Worm (Caenorhabditis elegans) whole organism, L4 larva: ENCODE results near the gene F13A7.14.
A peak's percentile ranks its signal among the peaks of the same experiment; 100 is the strongest.

Source experiments
- F37D6.2 ChIP-seq: sonication (generic microtip); optimal IDR thresholded peaks from 2 replicates; lab custom pipeline; 2016; ENCODE audit warnings: mild to moderate bottlenecking, missing genetic modification characterization, missing compliant biosample characterization
- F44E2.7 ChIP-seq: fragments of 200-800 bp; sonication (Bioruptor generic); IDR thresholded peaks from 2 replicates; pipeline ENCODE4 v2.1.2; 2022; ENCODE audit warnings: missing genetic modification characterization, missing compliant biosample characterization
- T20F7.1 ChIP-seq: fragments of 200-800 bp; sonication (Bioruptor generic); optimal IDR thresholded peaks from 2 replicates; lab custom pipeline; 2018; ENCODE audit warnings: mild to moderate bottlenecking, missing genetic modification characterization, missing compliant biosample characterization
- T26A8.4 ChIP-seq: fragments of 200-800 bp; sonication (Bioruptor generic); IDR thresholded peaks from 2 replicates; pipeline ENCODE4 v1.3.6; 2022; ENCODE audit warnings: missing genetic modification characterization, missing compliant biosample characterization
- Y105C5A.15 ChIP-seq: fragments of 200-800 bp; sonication (Bioruptor generic); IDR thresholded peaks from 2 replicates; pipeline ENCODE4 v1.3.6; 2022; ENCODE audit warnings: missing genetic modification characterization, missing compliant biosample characterization
- Y75B8A.6 ChIP-seq: fragments of 200-800 bp; sonication (Bioruptor generic); IDR thresholded peaks from 2 replicates; pipeline ENCODE4 v1.3.6; 2022; ENCODE audit warnings: missing genetic modification reagents, missing genetic modification characterization, missing compliant biosample characterization
- ZK546.5 ChIP-seq, 2 experiments: sonication (generic microtip); optimal IDR thresholded peaks; 2 replicates each; lab custom pipeline; 2017; ENCODE audit warnings: missing biosample characterization in 2 of 2, missing genetic modification characterization in 2 of 2
- aha-1 ChIP-seq: fragments of 150-350 bp; peaks from one replicate; lab custom pipeline; 2014; ENCODE audit warnings: missing biosample characterization, missing genetic modification characterization
- arid-1 ChIP-seq: fragments of 200-800 bp; sonication (Bioruptor generic); conservative IDR thresholded peaks from 2 replicates; pipeline ENCODE4 v1.3.6; 2022; ENCODE audit warnings: missing genetic modification reagents, missing genetic modification characterization, missing compliant biosample characterization
- cey-2 ChIP-seq: sonication (generic microtip); optimal IDR thresholded peaks from 3 replicates; lab custom pipeline; 2017; ENCODE audit warnings: missing genetic modification characterization, mild to moderate bottlenecking, missing compliant biosample characterization, antibody characterized with exemption, borderline replicate concordance; ENCODE audit not compliant: insufficient read depth
- ctbp-1 ChIP-seq: fragments of 200-800 bp; sonication (Bioruptor generic); IDR thresholded peaks from 2 replicates; pipeline ENCODE4 v1.3.6; 2022; ENCODE audit warnings: missing genetic modification reagents, missing genetic modification characterization, missing compliant biosample characterization
- daf-16 ChIP-seq, 3 experiments: sonication (generic microtip); optimal IDR thresholded peaks; 2 replicates each; lab custom pipeline; 2016 to 2017; ENCODE audit warnings: missing genetic modification characterization in 3 of 3, missing genetic modification reagents in 3 of 3, mild to moderate bottlenecking in 2 of 3, missing compliant biosample characterization in 2 of 3, missing biosample characterization in 1 of 3, moderate library complexity in 1 of 3
- daf-19 ChIP-seq: fragments of 200-800 bp; sonication (Bioruptor generic); conservative IDR thresholded peaks from 2 replicates; pipeline ENCODE4 v1.3.6; 2022; ENCODE audit warnings: missing genetic modification characterization, missing compliant biosample characterization
- daf-8 ChIP-seq: fragments of 200-800 bp; sonication (Bioruptor generic); IDR thresholded peaks from 2 replicates; pipeline ENCODE4 v1.3.6; 2022; ENCODE audit warnings: missing genetic modification characterization, missing compliant biosample characterization
- dmd-6 ChIP-seq: fragments of 200-800 bp; sonication (Bioruptor generic); IDR thresholded peaks from 2 replicates; pipeline ENCODE4 v1.3.6; 2022; ENCODE audit warnings: missing genetic modification reagents, missing genetic modification characterization, missing compliant biosample characterization
- dmd-9 ChIP-seq: fragments of 200-800 bp; sonication (Bioruptor generic); IDR thresholded peaks from 2 replicates; pipeline ENCODE4 v1.3.6; 2022; ENCODE audit warnings: missing genetic modification reagents, missing genetic modification characterization, missing compliant biosample characterization
- dpl-1 ChIP-seq: fragments of 150-350 bp; optimal IDR thresholded peaks from 2 replicates; lab custom pipeline; 2014; ENCODE audit warnings: missing biosample characterization, missing genetic modification reagents, missing genetic modification characterization
- duxl-1 ChIP-seq: sonication (generic microtip); optimal IDR thresholded peaks from 2 replicates; lab custom pipeline; 2016; ENCODE audit warnings: mild to moderate bottlenecking, missing genetic modification characterization, moderate library complexity, missing compliant biosample characterization; ENCODE audit not compliant: poor library complexity
- egl-27 ChIP-seq: sonication (generic microtip); optimal IDR thresholded peaks from 3 replicates; lab custom pipeline; 2017; ENCODE audit warnings: missing biosample characterization, missing genetic modification reagents, missing genetic modification characterization
- egl-43 ChIP-seq: fragments of 200-800 bp; sonication (Bioruptor generic); IDR thresholded peaks from 2 replicates; pipeline ENCODE4 v1.3.6; 2022; ENCODE audit warnings: missing genetic modification reagents, missing genetic modification characterization, missing compliant biosample characterization
- fkh-10 ChIP-seq: fragments of 150-350 bp; optimal IDR thresholded peaks from 2 replicates; lab custom pipeline; 2014; ENCODE audit warnings: missing biosample characterization, missing genetic modification reagents, missing genetic modification characterization
- fos-1 ChIP-seq: fragments of 150-350 bp; optimal IDR thresholded peaks from 2 replicates; lab custom pipeline; 2014; ENCODE audit warnings: missing biosample characterization, missing genetic modification characterization
- hif-1 ChIP-seq, 2 experiments: sonication (generic microtip); optimal IDR thresholded peaks; 2 replicates each; lab custom pipeline; 2016 to 2017; ENCODE audit warnings: missing compliant biosample characterization in 2 of 2, missing genetic modification characterization in 2 of 2, missing genetic modification reagents in 2 of 2, missing genotype in 2 of 2, mild to moderate bottlenecking in 1 of 2
- hlh-30 ChIP-seq: sonication (generic microtip); optimal IDR thresholded peaks from 2 replicates; lab custom pipeline; 2017; ENCODE audit warnings: antibody characterized with exemption, mild to moderate bottlenecking, missing genetic modification characterization, missing compliant biosample characterization; ENCODE audit not compliant: insufficient read depth
- hmg-1.1 ChIP-seq: fragments of 200-800 bp; sonication (Bioruptor generic); IDR thresholded peaks from 2 replicates; pipeline ENCODE4 v1.3.6; 2022; ENCODE audit warnings: missing genetic modification reagents, missing genetic modification characterization, missing compliant biosample characterization
- lin-39 ChIP-seq: fragments of 150-350 bp; optimal IDR thresholded peaks from 2 replicates; lab custom pipeline; 2014; ENCODE audit warnings: missing biosample characterization, missing genetic modification reagents, missing genetic modification characterization
- lsy-2 ChIP-seq, 2 experiments: fragments of 150-350 bp in 1 of 2; sonication (generic microtip) in 1 of 2; optimal IDR thresholded peaks; 2 replicates each; lab custom pipeline; 2014 to 2017; ENCODE audit warnings: missing biosample characterization in 2 of 2, missing genetic modification characterization in 2 of 2
- madf-5 ChIP-seq, 2 experiments: fragments of 200-800 bp; sonication (Bioruptor generic); IDR thresholded peaks; 2 replicates each; pipeline ENCODE4 v1.3.6; 2022; ENCODE audit warnings: missing compliant biosample characterization in 2 of 2, missing genetic modification characterization in 2 of 2
- mdl-1 ChIP-seq, 2 experiments: fragments of 150-350 bp in 1 of 2; sonication (generic microtip) in 1 of 2; optimal IDR thresholded peaks; 2 replicates each; lab custom pipeline; 2014 to 2017; ENCODE audit warnings: missing biosample characterization in 2 of 2, missing genetic modification characterization in 2 of 2
- mep-1 ChIP-seq: fragments of 150-350 bp; sonication (generic microtip); optimal IDR thresholded peaks from 3 replicates; lab custom pipeline; 2014; ENCODE audit warnings: missing biosample characterization, missing genetic modification characterization
- mes-2 ChIP-seq: sonication (generic microtip); optimal IDR thresholded peaks from 2 replicates; lab custom pipeline; 2016; ENCODE audit warnings: missing genotype, mild to moderate bottlenecking, missing genetic modification characterization, missing compliant biosample characterization; ENCODE audit not compliant: poor library complexity, severe bottlenecking
- nhr-10 ChIP-seq: fragments of 150-350 bp; optimal IDR thresholded peaks from 2 replicates; lab custom pipeline; 2014; ENCODE audit warnings: missing biosample characterization, missing genetic modification characterization
- nhr-237 ChIP-seq: sonication (generic microtip); optimal IDR thresholded peaks from 2 replicates; lab custom pipeline; 2017; ENCODE audit warnings: missing biosample characterization, missing genetic modification characterization
- nhr-41 ChIP-seq: fragments of 200-800 bp; sonication (Bioruptor generic); IDR thresholded peaks from 2 replicates; pipeline ENCODE4 v1.3.6; 2022; ENCODE audit warnings: missing genetic modification reagents, missing genetic modification characterization, missing compliant biosample characterization
- nhr-48 ChIP-seq: sonication (generic microtip); optimal IDR thresholded peaks from 2 replicates; lab custom pipeline; 2016; ENCODE audit warnings: mild to moderate bottlenecking, missing genetic modification characterization, missing compliant biosample characterization
- nhr-6 ChIP-seq: fragments of 150-350 bp; optimal IDR thresholded peaks from 2 replicates; lab custom pipeline; 2014; ENCODE audit warnings: missing biosample characterization, missing genetic modification characterization
- php-3 ChIP-seq: fragments of 200-800 bp; sonication (Bioruptor generic); IDR thresholded peaks from 2 replicates; pipeline ENCODE4 v1.3.6; 2022; ENCODE audit warnings: missing genetic modification reagents, missing genetic modification characterization, missing compliant biosample characterization
- pqm-1 ChIP-seq: sonication (generic microtip); optimal IDR thresholded peaks from 2 replicates; lab custom pipeline; 2017; ENCODE audit warnings: missing biosample characterization, missing genetic modification characterization
- set-16 ChIP-seq: fragments of 200-800 bp; sonication (Bioruptor generic); IDR thresholded peaks from 2 replicates; pipeline ENCODE4 v1.3.6; 2022; ENCODE audit warnings: missing genetic modification reagents, missing genetic modification characterization, missing compliant biosample characterization
- skn-1 ChIP-seq: fragments of 150-350 bp; optimal IDR thresholded peaks from 2 replicates; lab custom pipeline; 2014; ENCODE audit warnings: missing biosample characterization, missing genetic modification characterization
- snpc-1.2 ChIP-seq: fragments of 200-800 bp; sonication (Bioruptor generic); IDR thresholded peaks from 2 replicates; pipeline ENCODE4 v1.3.6; 2022; ENCODE audit warnings: missing genetic modification reagents, missing genetic modification characterization, missing compliant biosample characterization
- snpc-4 ChIP-seq: fragments of 150-350 bp; optimal IDR thresholded peaks from 2 replicates; lab custom pipeline; 2014; ENCODE audit warnings: missing biosample characterization, missing genetic modification characterization
- tag-97 ChIP-seq: fragments of 200-800 bp; sonication (Bioruptor generic); IDR thresholded peaks from 2 replicates; pipeline ENCODE4 v1.3.6; 2022; ENCODE audit warnings: missing genetic modification characterization, missing compliant biosample characterization
- unc-130 ChIP-seq: sonication (generic microtip); optimal IDR thresholded peaks from 2 replicates; lab custom pipeline; 2016; ENCODE audit warnings: missing genetic modification reagents, missing genetic modification characterization, missing compliant biosample characterization
- unc-39 ChIP-seq: sonication (generic microtip); optimal IDR thresholded peaks from 2 replicates; lab custom pipeline; 2017; ENCODE audit warnings: missing biosample characterization, missing genetic modification characterization
- unc-62 ChIP-seq, 3 experiments: fragments of 150-350 bp in 1 of 3; sonication (generic microtip); optimal IDR thresholded peaks in 2 of 3; peaks in 1 of 3; 1 replicate in 1 of 3; 2 replicates in 2 of 3; lab custom pipeline; 2014 to 2017; ENCODE audit warnings: missing biosample characterization in 3 of 3, missing genetic modification characterization in 3 of 3, missing genetic modification reagents in 3 of 3, missing genotype in 1 of 3
- vab-7 ChIP-seq: fragments of 200-800 bp; sonication (Bioruptor generic); IDR thresholded peaks from 2 replicates; pipeline ENCODE4 v1.3.6; 2022; ENCODE audit warnings: missing genetic modification reagents, missing genetic modification characterization, missing compliant biosample characterization
- zfp-2 ChIP-seq: sonication (generic microtip); optimal IDR thresholded peaks from 2 replicates; lab custom pipeline; 2016; ENCODE audit warnings: mild to moderate bottlenecking, missing genetic modification characterization, missing compliant biosample characterization
- zip-2 ChIP-seq: fragments of 150-350 bp; optimal IDR thresholded peaks from 2 replicates; lab custom pipeline; 2014; ENCODE audit warnings: missing biosample characterization, missing genetic modification characterization
- ztf-11 ChIP-seq: fragments of 150-350 bp; optimal IDR thresholded peaks from 2 replicates; lab custom pipeline; 2014; ENCODE audit warnings: missing biosample characterization, missing genetic modification characterization

The F13A7.14 gene

DNA sequence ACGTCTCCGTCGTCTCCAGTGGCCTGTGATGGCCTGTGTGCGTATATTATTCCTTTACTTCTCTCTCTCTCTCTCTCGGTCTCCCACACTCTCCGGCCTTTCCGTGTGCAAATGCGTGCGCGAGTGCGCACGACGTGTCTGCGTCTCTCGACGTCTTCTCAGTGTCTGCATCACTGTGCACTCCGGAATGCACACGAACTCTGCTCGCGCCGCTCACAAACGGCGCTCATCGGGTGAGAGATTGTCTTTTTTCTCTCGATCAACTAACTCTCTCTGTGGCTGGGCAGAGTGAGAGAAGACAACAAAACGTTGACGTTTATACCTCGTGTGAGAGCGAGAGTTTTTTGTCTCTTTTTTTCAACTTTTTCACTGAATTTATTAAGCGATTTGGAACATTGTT lies 45.8 kb upstream of the F13A7.14 start (continued):
- TF ChIP-seq pqm-1 (tag; lab: Kevin White, UChicago) (no peak), snpc-4 (tag; lab: Kevin White, UChicago) (no peak), daf-8 (GFP tag; lab: Robert Waterston, UW) (no peak), hlh-30 (tag; lab: Kevin White, UChicago) (peak; percentile 94), ctbp-1 (peak; percentile 92), lsy-2 (tag; optimal IDR thresholded peaks at IDR 0.05; lab: Kevin White, UChicago) (peak; percentile 64 to 85), daf-16 (GFP tag; optimal IDR thresholded peaks at IDR 0.05; lab: Kevin White, UChicago) (peak; percentile 56 to 67), daf-16 (tag; optimal IDR thresholded peaks at IDR 0.05; lab: Kevin White, UChicago) (peak; percentile 68), dmd-9 (GFP tag; lab: Robert Waterston, UW) (peak; percentile 74), hmg-1.1 (GFP tag; lab: Robert Waterston, UW) (peak; percentile 98), dpl-1 (GFP tag; lab: Kevin White, UChicago) (peak; percentile 47), F37D6.2 (tag; lab: Kevin White, UChicago) (peak; percentile 64), nhr-41 (GFP tag; lab: Robert Waterston, UW) (no peak), fos-1 (tag; lab: Kevin White, UChicago) (no peak), T26A8.4 (peak; percentile 72; the same call in 1 of the 2 replicates), mes-2 (peak; percentile 78), ZK546.5 (tag; optimal IDR thresholded peaks at IDR 0.05; lab: Kevin White, UChicago) (no peak), lin-39 (tag; lab: Kevin White, UChicago) (no peak), unc-39 (no peak), egl-27 (tag; lab: Kevin White, UChicago) (no peak), mep-1 (tag; lab: Kevin White, UChicago) (peak; percentile 93), vab-7 (GFP tag; lab: Robert Waterston, UW) (peak; percentile 70), T20F7.1 (GFP tag; lab: Kevin White, UChicago) (no peak), arid-1 (GFP tag; lab: Robert Waterston, UW) (peak; percentile 78), daf-19 (no peak), unc-130 (peak; percentile 32), unc-62 (GFP tag; optimal IDR thresholded peaks at IDR 0.05 in 1 of 2; lab: Kevin White, UChicago) (peak in 1 of 2 experiments; percentile 97), unc-62 (tag; optimal IDR thresholded peaks at IDR 0.05; lab: Kevin White, UChicago) (no peak), dmd-6 (GFP tag; lab: Robert Waterston, UW) (peak; percentile 96), snpc-1.2 (GFP tag; lab: Robert Waterston, UW) (no peak), nhr-10 (peak; percentile 84), cey-2 (no peak), nhr-237 (no peak), ztf-11 (no peak), Y105C5A.15 (no peak), fkh-10 (GFP tag; lab: Kevin White, UChicago) (peak; percentile 58), mdl-1 (tag; optimal IDR thresholded peaks at IDR 0.05; lab: Kevin White, UChicago) (peak; percentile 85 to 96), zip-2 (tag; lab: Kevin White, UChicago) (no peak), zfp-2 (tag; lab: Kevin White, UChicago) (peak; percentile 8), hif-1 (tag; optimal IDR thresholded peaks at IDR 0.05; lab: Kevin White, UChicago) (peak in 1 of 2 experiments; percentile 80), set-16 (peak; percentile 92), php-3 (GFP tag; lab: Robert Waterston, UW) (peak; percentile 89), skn-1 (tag; lab: Kevin White, UChicago) (no peak), tag-97 (no peak), nhr-6 (tag; lab: Kevin White, UChicago) (peak; percentile 79), Y75B8A.6 (peak; percentile 36; the same call in 1 of the 2 replicates), aha-1 (peak; percentile 99), egl-43 (peak; percentile 88), F44E2.7 (GFP tag; lab: Robert Waterston, UW) (no peak), nhr-48 (tag; lab: Kevin White, UChicago) (peak; percentile 92), madf-5 (GFP tag; IDR thresholded peaks at IDR 0.05; lab: Robert Waterston, UW) (no peak), duxl-1 (tag; lab: Kevin White, UChicago) (peak; percentile 81)
